Worm (Caenorhabditis elegans) whole organism, L3 larva: ENCODE measurements around the gene coa-4.

Experiments
- R02D3.7 ChIP-seq: fragments of 150-350 bp; optimal IDR thresholded peaks from 2 replicates; lab custom pipeline; 2014; ENCODE audit warnings: missing biosample characterization, missing genetic modification characterization
- aly-2 ChIP-seq: fragments of 150-350 bp; optimal IDR thresholded peaks from 2 replicates; lab custom pipeline; 2014; ENCODE audit warnings: missing biosample characterization, missing genetic modification characterization
- ama-1 ChIP-seq: fragments of 150-350 bp; optimal IDR thresholded peaks from 2 replicates; lab custom pipeline; 2018
- ceh-28 ChIP-seq: fragments of 150-350 bp; optimal IDR thresholded peaks from 2 replicates; lab custom pipeline; 2014; ENCODE audit warnings: missing biosample characterization, missing genetic modification reagents, missing genetic modification characterization
- ceh-82 ChIP-seq: fragments of 150-350 bp; optimal IDR thresholded peaks from 2 replicates; lab custom pipeline; 2014; ENCODE audit warnings: missing biosample characterization, missing genetic modification characterization
- ceh-9 ChIP-seq: sonication (generic microtip); optimal IDR thresholded peaks from 2 replicates; lab custom pipeline; 2018; ENCODE audit warnings: missing biosample characterization, missing genetic modification characterization
- egl-27 ChIP-seq: sonication (generic microtip); optimal IDR thresholded peaks from 4 replicates; lab custom pipeline; 2017; ENCODE audit warnings: missing biosample characterization, missing genetic modification reagents, missing genetic modification characterization
- egl-5 ChIP-seq: fragments of 150-350 bp; optimal IDR thresholded peaks from 2 replicates; lab custom pipeline; 2017; ENCODE audit warnings: missing biosample characterization, missing genetic modification reagents, missing genetic modification characterization, inconsistent platforms
- elt-1 ChIP-seq: fragments of 150-350 bp; optimal IDR thresholded peaks from 2 replicates; lab custom pipeline; 2014; ENCODE audit warnings: missing biosample characterization, missing genetic modification characterization
- elt-2 ChIP-seq: sonication (generic microtip); optimal IDR thresholded peaks from 2 replicates; lab custom pipeline; 2016; ENCODE audit warnings: missing genetic modification reagents, mild to moderate bottlenecking, missing genetic modification characterization, missing compliant biosample characterization
- elt-3 ChIP-seq, 3 experiments: fragments of 150-350 bp in 1 of 3; sonication (generic microtip) in 2 of 3; optimal IDR thresholded peaks; 2 replicates in 2 of 3; 4 replicates in 1 of 3; lab custom pipeline; 2014 to 2017; ENCODE audit warnings: missing biosample characterization in 3 of 3, missing genetic modification characterization in 3 of 3
- eor-1 ChIP-seq, 2 experiments: fragments of 150-350 bp; optimal IDR thresholded peaks; 2 replicates each; lab custom pipeline; 2014 to 2018; ENCODE audit warnings: missing biosample characterization in 2 of 2, missing genetic modification characterization in 2 of 2
- fkh-10 ChIP-seq: sonication (generic microtip); optimal IDR thresholded peaks from 2 replicates; lab custom pipeline; 2017; ENCODE audit warnings: missing biosample characterization, missing genetic modification reagents, missing genetic modification characterization
- fkh-2 ChIP-seq: fragments of 150-350 bp; optimal IDR thresholded peaks from 2 replicates; lab custom pipeline; 2014; ENCODE audit warnings: missing biosample characterization, missing genetic modification reagents, missing genetic modification characterization
- fos-1 ChIP-seq: fragments of 150-350 bp; optimal IDR thresholded peaks from 2 replicates; lab custom pipeline; 2014; ENCODE audit warnings: missing biosample characterization, missing genetic modification characterization
- hmg-11 ChIP-seq: sonication (generic microtip); optimal IDR thresholded peaks from 2 replicates; lab custom pipeline; 2016; ENCODE audit warnings: missing genetic modification characterization, missing compliant biosample characterization
- jun-1 ChIP-seq: fragments of 150-350 bp; optimal IDR thresholded peaks from 2 replicates; lab custom pipeline; 2014; ENCODE audit warnings: missing biosample characterization, missing genetic modification reagents, missing genetic modification characterization
- lin-15B ChIP-seq: fragments of 150-350 bp; optimal IDR thresholded peaks from 2 replicates; lab custom pipeline; 2014; ENCODE audit warnings: missing biosample characterization, missing genetic modification characterization
- lin-39 ChIP-seq: fragments of 150-350 bp; optimal IDR thresholded peaks from 2 replicates; lab custom pipeline; 2018; ENCODE audit warnings: missing biosample characterization, missing genetic modification reagents, missing genetic modification characterization
- lsy-12 ChIP-seq: sonication (generic microtip); optimal IDR thresholded peaks from 2 replicates; lab custom pipeline; 2016; ENCODE audit warnings: mild to moderate bottlenecking, missing genetic modification characterization, missing compliant biosample characterization
- mdl-1 ChIP-seq: fragments of 150-350 bp; optimal IDR thresholded peaks from 2 replicates; lab custom pipeline; 2014; ENCODE audit warnings: missing biosample characterization, missing genetic modification characterization
- mml-1 ChIP-seq: fragments of 150-350 bp; sonication (generic microtip); optimal IDR thresholded peaks from 3 replicates; lab custom pipeline; 2014; ENCODE audit warnings: missing biosample characterization, missing genetic modification characterization
- nfya-1 ChIP-seq: sonication (generic microtip); optimal IDR thresholded peaks from 2 replicates; lab custom pipeline; 2017; ENCODE audit warnings: missing genetic modification characterization, mild to moderate bottlenecking, missing compliant biosample characterization, antibody characterized with exemption, moderate library complexity; ENCODE audit not compliant: insufficient read depth
- nhr-11 ChIP-seq: fragments of 150-350 bp; optimal IDR thresholded peaks from 2 replicates; lab custom pipeline; 2014; ENCODE audit warnings: missing biosample characterization, missing genetic modification characterization
- nhr-237 ChIP-seq: fragments of 150-350 bp; optimal IDR thresholded peaks from 2 replicates; lab custom pipeline; 2014; ENCODE audit warnings: missing biosample characterization, missing genetic modification characterization
- nhr-25 ChIP-seq: sonication (generic microtip); optimal IDR thresholded peaks from 2 replicates; lab custom pipeline; 2017; ENCODE audit warnings: missing biosample characterization, missing genetic modification characterization
- nhr-28 ChIP-seq: fragments of 150-350 bp; optimal IDR thresholded peaks from 2 replicates; lab custom pipeline; 2014; ENCODE audit warnings: missing biosample characterization, missing genetic modification characterization
- nhr-67 ChIP-seq: fragments of 150-350 bp; optimal IDR thresholded peaks from 2 replicates; lab custom pipeline; 2014; ENCODE audit warnings: missing biosample characterization, missing genetic modification characterization
- nhr-76 ChIP-seq: fragments of 150-350 bp; sonication (generic microtip); optimal IDR thresholded peaks from 5 replicates; lab custom pipeline; 2014; ENCODE audit warnings: missing biosample characterization, missing genetic modification characterization
- nhr-77 ChIP-seq: fragments of 150-350 bp; optimal IDR thresholded peaks from 2 replicates; lab custom pipeline; 2014; ENCODE audit warnings: missing biosample characterization, missing genetic modification characterization
- pha-4 ChIP-seq: fragments of 150-350 bp; optimal IDR thresholded peaks from 2 replicates; lab custom pipeline; 2014; ENCODE audit warnings: missing biosample characterization, missing genetic modification reagents, missing genetic modification characterization
- pqm-1 ChIP-seq: fragments of 150-350 bp; optimal IDR thresholded peaks from 2 replicates; lab custom pipeline; 2017; ENCODE audit warnings: missing biosample characterization, missing genetic modification characterization, inconsistent platforms
- sea-2 ChIP-seq: fragments of 150-350 bp; sonication (generic microtip); optimal IDR thresholded peaks from 4 replicates; lab custom pipeline; 2014; ENCODE audit warnings: missing biosample characterization, missing genetic modification reagents, missing genetic modification characterization
- snpc-4 ChIP-seq: fragments of 150-350 bp; optimal IDR thresholded peaks from 2 replicates; lab custom pipeline; 2014; ENCODE audit warnings: missing biosample characterization, missing genetic modification characterization
- tbx-2 ChIP-seq: sonication (generic microtip); optimal IDR thresholded peaks from 2 replicates; lab custom pipeline; 2016; ENCODE audit warnings: mild to moderate bottlenecking, missing genetic modification characterization, missing compliant biosample characterization
- unc-39 ChIP-seq: sonication (generic microtip); optimal IDR thresholded peaks from 4 replicates; lab custom pipeline; 2017; ENCODE audit warnings: missing biosample characterization, missing genetic modification characterization
- zag-1 ChIP-seq: fragments of 150-350 bp; optimal IDR thresholded peaks from 2 replicates; lab custom pipeline; 2014; ENCODE audit warnings: missing biosample characterization, missing genetic modification characterization
- ztf-4 ChIP-seq: fragments of 150-350 bp; optimal IDR thresholded peaks from 2 replicates; lab custom pipeline; 2014; ENCODE audit warnings: missing biosample characterization, missing genetic modification characterization

The coa-4 gene

ce11 chrIV:9371126-9371525 lies 35.7 kb upstream of the coa-4 start, which contains the start of gene fbxc-58:
fbxc-58 (plus strand) TSS chrIV:9371508.
- TF ChIP-seq nhr-28 (tag; lab: Kevin White, UChicago) (no peak), nhr-67 (no peak), aly-2 (tag; lab: Kevin White, UChicago) (no peak), nhr-77 (tag; lab: Kevin White, UChicago) (no peak), lsy-12 (tag; lab: Kevin White, UChicago) (no peak), fkh-2 (tag; lab: Kevin White, UChicago) (no peak), nhr-237 (tag; lab: Kevin White, UChicago) (no peak), ceh-28 (tag; lab: Kevin White, UChicago) (no peak)

DNA sequence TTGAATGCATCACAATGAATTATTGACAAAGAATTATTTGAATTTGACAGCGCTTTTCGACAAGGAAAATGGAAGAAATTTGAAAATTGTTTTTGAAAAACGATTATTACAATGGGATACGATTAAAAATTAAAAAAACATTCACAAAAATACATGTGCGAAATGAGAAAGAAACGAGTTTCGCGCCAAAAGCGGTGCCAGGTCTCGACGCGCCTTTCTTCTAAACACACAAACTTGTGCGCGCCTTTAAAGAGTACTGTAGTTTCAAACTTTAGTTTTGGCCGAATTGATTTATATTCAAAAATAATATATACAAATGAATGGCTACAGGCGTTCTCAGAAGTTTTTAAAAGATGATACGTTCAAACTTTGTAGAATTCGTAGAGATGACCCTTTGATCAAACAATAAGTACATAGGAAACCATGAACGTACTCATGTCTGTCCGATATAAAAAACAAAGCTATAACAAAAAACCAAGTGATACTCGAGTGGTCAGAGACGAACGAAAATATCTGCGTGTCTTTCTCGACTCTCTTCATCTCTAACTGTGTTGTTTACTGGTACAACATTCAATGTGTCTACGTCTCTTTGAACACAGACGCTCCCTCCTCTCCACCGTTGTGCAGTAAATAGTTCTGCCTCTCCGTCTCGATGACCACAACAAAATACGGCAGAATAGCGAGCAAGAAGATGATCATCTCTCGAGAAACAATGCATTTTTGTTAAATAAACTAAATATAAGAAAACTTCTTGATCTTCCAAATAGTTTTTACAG lies 32.6 kb upstream of the coa-4 start:
- no peak for TF ChIP-seq jun-1 (tag; lab: Kevin White, UChicago)
- peak; percentile 90 for TF ChIP-seq pha-4 (tag; lab: Kevin White, UChicago)
- TF ChIP-seq pqm-1 (tag; lab: Kevin White, UChicago) = peak; percentile 31
- no peak for TF ChIP-seq R02D3.7
- no peak for TF ChIP-seq ceh-82 (tag; lab: Kevin White, UChicago)
- TF ChIP-seq sea-2 = no peak
- TF ChIP-seq nhr-11 (tag; lab: Kevin White, UChicago) = no peak
- TF ChIP-seq fkh-10 (GFP tag; lab: Kevin White, UChicago) = no peak
- no peak for TF ChIP-seq lsy-12 (tag; lab: Kevin White, UChicago)
- TF ChIP-seq unc-39 = no peak
- TF ChIP-seq nhr-76 = no peak
- peak; percentile 21 for TF ChIP-seq snpc-4 (tag; lab: Kevin White, UChicago)

- no peak for TF ChIP-seq tbx-2
These were observed 31.0 kb upstream of the coa-4 start, which contains the start of gene pezo-1 for ce11 chrIV:9366411-9366810. pezo-1 (minus strand) TSS chrIV:9366511.

- TF ChIP-seq fkh-2 (tag; lab: Kevin White, UChicago) = no peak
- TF ChIP-seq tbx-2 = no peak
- no peak for TF ChIP-seq ceh-9 (tag; lab: Kevin White, UChicago)
- TF ChIP-seq zag-1 (tag; lab: Kevin White, UChicago) = no peak
- TF ChIP-seq eor-1 (tag; optimal IDR thresholded peaks at IDR 0.05; lab: Kevin White, UChicago) = no peak
- TF ChIP-seq egl-5 (tag; lab: Kevin White, UChicago) = no peak
- no peak for TF ChIP-seq nfya-1 (tag; lab: Kevin White, UChicago)
- no peak for TF ChIP-seq nhr-11 (tag; lab: Kevin White, UChicago)
These were observed 18.3 kb upstream of the coa-4 start for ce11 chrIV:9353728-9354127.

ce11 chrIV:9343102-9343599 lies 7.7 kb upstream of the coa-4 start, which contains the start of gene pigc-1:
pigc-1 (minus strand) TSS chrIV:9343152.
- no peak for TF ChIP-seq ztf-4 (tag; lab: Kevin White, UChicago)
- peak; percentile 80 for TF ChIP-seq pha-4 (tag; lab: Kevin White, UChicago)

DNA sequence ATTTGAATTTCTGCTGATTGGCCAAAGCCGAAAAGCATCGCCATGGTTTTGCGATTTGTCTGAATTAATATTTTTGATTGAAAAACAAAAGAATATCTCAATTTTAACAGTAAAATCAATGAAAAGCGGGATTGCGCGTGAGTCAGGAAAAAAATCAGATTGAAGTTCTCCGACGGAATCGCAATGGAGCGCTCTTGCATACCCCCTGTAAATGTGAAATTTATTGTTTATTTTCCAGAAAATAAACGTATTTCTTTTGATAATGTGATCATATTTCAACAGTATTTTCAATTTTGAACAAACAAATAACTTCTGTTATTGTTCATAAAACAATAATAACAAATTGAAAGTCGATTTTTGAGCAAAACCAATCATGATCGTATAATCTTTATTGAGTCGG lies 6.2 kb upstream of the coa-4 start, which contains the start of gene vps-26:
TSS of gene vps-26 (minus strand) at position 200 of the 400 bp plus-strand sequence.
- TF ChIP-seq snpc-4 (tag; lab: Kevin White, UChicago) (no peak), elt-1 (tag; lab: Kevin White, UChicago) (no peak), ceh-82 (tag; lab: Kevin White, UChicago) (no peak), lin-15B (tag; lab: Kevin White, UChicago) (peak; percentile 36), nhr-25 (tag; lab: Kevin White, UChicago) (no peak), elt-2 (tag; lab: Kevin White, UChicago) (peak; percentile 10), lin-39 (tag; lab: Kevin White, UChicago) (no peak), tbx-2 (no peak), mdl-1 (tag; lab: Kevin White, UChicago) (no peak), fkh-2 (tag; lab: Kevin White, UChicago) (no peak), ceh-9 (tag; lab: Kevin White, UChicago) (no peak), hmg-11 (peak; percentile 35), aly-2 (tag; lab: Kevin White, UChicago) (no peak), nhr-28 (tag; lab: Kevin White, UChicago) (no peak), eor-1 (tag; optimal IDR thresholded peaks at IDR 0.05; lab: Kevin White, UChicago) (no peak), jun-1 (tag; lab: Kevin White, UChicago) (no peak), ama-1 (lab: Kevin White, UChicago) (no peak), pha-4 (tag; lab: Kevin White, UChicago) (peak; percentile 81), egl-5 (tag; lab: Kevin White, UChicago) (no peak), nhr-237 (tag; lab: Kevin White, UChicago) (no peak), egl-27 (tag; lab: Kevin White, UChicago) (no peak), fos-1 (tag; lab: Kevin White, UChicago) (no peak), mml-1 (tag; lab: Kevin White, UChicago) (no peak), elt-3 (tag; optimal IDR thresholded peaks at IDR 0.05; lab: Kevin White, UChicago) (no peak), lsy-12 (tag; lab: Kevin White, UChicago) (no peak)
